Fruit fly (Drosophila melanogaster): Measurements from ENCODE around the gene fh.

The fh gene

dm6 chrX:9136776-9137550 is 11.9 kb downstream of the fh start:
- TF ChIP-seq EcR (GFP tag; optimal IDR thresholded peaks at IDR 0.05) (no peak), usp (GFP tag; optimal IDR thresholded peaks at IDR 0.05) (no peak), pan (optimal IDR thresholded peaks at IDR 0.05) (no peak), CG8478 (optimal IDR thresholded peaks at IDR 0.05) (no peak), psq (optimal IDR thresholded peaks at IDR 0.05) (no peak), Dll (optimal IDR thresholded peaks at IDR 0.05) (no peak)

- TF ChIP-seq Dll (optimal IDR thresholded peaks at IDR 0.05) = no peak
- TF ChIP-seq pan (optimal IDR thresholded peaks at IDR 0.05) = no peak
- no peak for TF ChIP-seq CG8478 (optimal IDR thresholded peaks at IDR 0.05)
- no peak for TF ChIP-seq EcR (GFP tag; optimal IDR thresholded peaks at IDR 0.05)
- no peak for TF ChIP-seq usp (GFP tag; optimal IDR thresholded peaks at IDR 0.05)
- TF ChIP-seq psq (optimal IDR thresholded peaks at IDR 0.05) = no peak
Measured at dm6 chrX:9134922-9135453, 13.9 kb downstream of the fh start, which contains the start of gene fend. Gene fend, minus strand, starts transcription at chrX:9135099.

dm6 chrX:9134241-9134849 is 14.5 kb downstream of the fh start:
- TF ChIP-seq psq (optimal IDR thresholded peaks at IDR 0.05) = no peak
- no peak for TF ChIP-seq CG8478 (optimal IDR thresholded peaks at IDR 0.05)
- no peak for TF ChIP-seq Dll (optimal IDR thresholded peaks at IDR 0.05)
- TF ChIP-seq usp (GFP tag; optimal IDR thresholded peaks at IDR 0.05) = no peak

dm6 chrX:9133577-9134240 is 15.2 kb downstream of the fh start:
- no peak for TF ChIP-seq CG8478 (optimal IDR thresholded peaks at IDR 0.05)
- TF ChIP-seq psq (optimal IDR thresholded peaks at IDR 0.05) = no peak
- TF ChIP-seq pan (optimal IDR thresholded peaks at IDR 0.05) = no peak
- TF ChIP-seq Dll (optimal IDR thresholded peaks at IDR 0.05) = no peak
- no peak for TF ChIP-seq usp (GFP tag; optimal IDR thresholded peaks at IDR 0.05)
- no peak for TF ChIP-seq EcR (GFP tag; optimal IDR thresholded peaks at IDR 0.05)

dm6 chrX:9132589-9133237 is 16.2 kb downstream of the fh start:
- TF ChIP-seq pan (optimal IDR thresholded peaks at IDR 0.05) = no peak
- no peak for TF ChIP-seq EcR (GFP tag; optimal IDR thresholded peaks at IDR 0.05)
- TF ChIP-seq usp (GFP tag; optimal IDR thresholded peaks at IDR 0.05) = no peak
- no peak for TF ChIP-seq psq (optimal IDR thresholded peaks at IDR 0.05)
- TF ChIP-seq CG8478 (optimal IDR thresholded peaks at IDR 0.05) = no peak
- TF ChIP-seq Dll (optimal IDR thresholded peaks at IDR 0.05) = no peak

- TF ChIP-seq EcR (GFP tag; optimal IDR thresholded peaks at IDR 0.05) = no peak
- TF ChIP-seq psq (optimal IDR thresholded peaks at IDR 0.05) = no peak
- TF ChIP-seq usp (GFP tag; optimal IDR thresholded peaks at IDR 0.05) = no peak
- TF ChIP-seq CG8478 (optimal IDR thresholded peaks at IDR 0.05) = no peak
- TF ChIP-seq Dll (optimal IDR thresholded peaks at IDR 0.05) = no peak
- no peak for TF ChIP-seq pan (optimal IDR thresholded peaks at IDR 0.05)
Measured at dm6 chrX:9131523-9131922, 17.3 kb downstream of the fh start.

dm6 chrX:9130243-9130642 is 18.6 kb downstream of the fh start:
- TF ChIP-seq CG8478 (optimal IDR thresholded peaks at IDR 0.05) (no peak), Dll (optimal IDR thresholded peaks at IDR 0.05) (no peak), psq (optimal IDR thresholded peaks at IDR 0.05) (no peak), usp (GFP tag; optimal IDR thresholded peaks at IDR 0.05) (no peak), EcR (GFP tag; optimal IDR thresholded peaks at IDR 0.05) (no peak), pan (optimal IDR thresholded peaks at IDR 0.05) (no peak)

dm6 chrX:9129436-9129835 is 19.4 kb downstream of the fh start:
- no peak for TF ChIP-seq usp (GFP tag; optimal IDR thresholded peaks at IDR 0.05)
- TF ChIP-seq CG8478 (optimal IDR thresholded peaks at IDR 0.05) = no peak
- no peak for TF ChIP-seq pan (optimal IDR thresholded peaks at IDR 0.05)
- TF ChIP-seq psq (optimal IDR thresholded peaks at IDR 0.05) = no peak
- TF ChIP-seq Dll (optimal IDR thresholded peaks at IDR 0.05) = no peak
- no peak for TF ChIP-seq EcR (GFP tag; optimal IDR thresholded peaks at IDR 0.05)

- TF ChIP-seq Dll (optimal IDR thresholded peaks at IDR 0.05) = no peak
- no peak for TF ChIP-seq psq (optimal IDR thresholded peaks at IDR 0.05)
Measured at dm6 chrX:9128012-9128280, 20.9 kb downstream of the fh start.

- TF ChIP-seq psq (optimal IDR thresholded peaks at IDR 0.05) = no peak
- TF ChIP-seq EcR (GFP tag; optimal IDR thresholded peaks at IDR 0.05) = no peak
- TF ChIP-seq usp (GFP tag; optimal IDR thresholded peaks at IDR 0.05) = no peak
- no peak for TF ChIP-seq CG8478 (optimal IDR thresholded peaks at IDR 0.05)
- no peak for TF ChIP-seq Dll (optimal IDR thresholded peaks at IDR 0.05)
- no peak for TF ChIP-seq pan (optimal IDR thresholded peaks at IDR 0.05)
Measured at dm6 chrX:9127264-9128011, 21.4 kb downstream of the fh start.

dm6 chrX:9122492-9122891 is 26.4 kb downstream of the fh start:
- TF ChIP-seq pan (optimal IDR thresholded peaks at IDR 0.05) (no peak), CG8478 (optimal IDR thresholded peaks at IDR 0.05) (no peak), psq (optimal IDR thresholded peaks at IDR 0.05) (no peak), Dll (optimal IDR thresholded peaks at IDR 0.05) (no peak), usp (GFP tag; optimal IDR thresholded peaks at IDR 0.05) (no peak), EcR (GFP tag; optimal IDR thresholded peaks at IDR 0.05) (no peak)
